Worm (Caenorhabditis elegans): ENCODE data around the gene nspb-8.

ce11 chrII:14574790-14575189, 5.7 kb downstream of the nspb-8 start:
- TF ChIP-seq unc-39 (tag; optimal IDR thresholded peaks at IDR 0.05) (no peak), fos-1 (tag; optimal IDR thresholded peaks at IDR 0.05) (no peak), ces-1 (GFP tag; optimal IDR thresholded peaks at IDR 0.05) (no peak), jun-1 (tag; optimal IDR thresholded peaks at IDR 0.05) (no peak), skn-1 (tag; optimal IDR thresholded peaks at IDR 0.05) (no peak), pha-4 (GFP tag; IDR thresholded peaks at IDR 0.05) (no peak), pha-4 (tag; optimal IDR thresholded peaks at IDR 0.05) (no peak)

Data from whole organism, L4 larva.